Fruit fly (Drosophila melanogaster) whole organism, wandering third instar larva: ENCODE data around the gene CG15601.

Experiments
- Abd-B ChIP-seq: fragments of >200 bp; optimal IDR thresholded peaks from 2 replicates; lab custom pipeline; 2017; ENCODE audit warnings: missing biosample characterization, missing genetic modification characterization
- Dif ChIP-seq: fragments of 200-275, 200-300 bp; sonication (Bioruptor generic); optimal IDR thresholded peaks from 2 replicates; lab custom pipeline; 2018; ENCODE audit warnings: missing biosample characterization, missing genetic modification characterization; ENCODE audit not compliant: partially characterized antibody
- GATAd ChIP-seq: sonication (Bioruptor generic); optimal IDR thresholded peaks from 2 replicates; lab custom pipeline; 2016; ENCODE audit warnings: missing biosample characterization, missing genetic modification characterization
- Hr78 ChIP-seq: fragments of >200 bp; optimal IDR thresholded peaks from 2 replicates; lab custom pipeline; 2017; ENCODE audit warnings: missing biosample characterization, missing genetic modification characterization
- Rel ChIP-seq, 2 experiments: fragments of 200-800 bp; sonication (Bioruptor generic) in 1 of 2; optimal IDR thresholded peaks; 2 replicates in 1 of 2; 3 replicates in 1 of 2; lab custom pipeline; 2016 to 2019; ENCODE audit warnings: mild to moderate bottlenecking in 2 of 2, missing biosample characterization in 2 of 2, missing genetic modification characterization in 2 of 2, moderate library complexity in 1 of 2
- dsf ChIP-seq: sonication (Bioruptor generic); optimal IDR thresholded peaks from 2 replicates; lab custom pipeline; 2016; ENCODE audit warnings: missing biosample characterization, missing genetic modification characterization, borderline replicate concordance
- sv ChIP-seq: fragments of 200-800 bp; sonication (Bioruptor generic); optimal IDR thresholded peaks from 3 replicates; lab custom pipeline; 2016; ENCODE audit warnings: missing biosample characterization, missing genetic modification characterization
- tai ChIP-seq: sonication (Bioruptor generic); optimal IDR thresholded peaks from 2 replicates; lab custom pipeline; 2016; ENCODE audit warnings: missing biosample characterization, missing genetic modification characterization
- usp ChIP-seq: fragments of >200 bp; optimal IDR thresholded peaks from 2 replicates; lab custom pipeline; 2017; ENCODE audit warnings: missing biosample characterization, missing genetic modification characterization

DNA sequence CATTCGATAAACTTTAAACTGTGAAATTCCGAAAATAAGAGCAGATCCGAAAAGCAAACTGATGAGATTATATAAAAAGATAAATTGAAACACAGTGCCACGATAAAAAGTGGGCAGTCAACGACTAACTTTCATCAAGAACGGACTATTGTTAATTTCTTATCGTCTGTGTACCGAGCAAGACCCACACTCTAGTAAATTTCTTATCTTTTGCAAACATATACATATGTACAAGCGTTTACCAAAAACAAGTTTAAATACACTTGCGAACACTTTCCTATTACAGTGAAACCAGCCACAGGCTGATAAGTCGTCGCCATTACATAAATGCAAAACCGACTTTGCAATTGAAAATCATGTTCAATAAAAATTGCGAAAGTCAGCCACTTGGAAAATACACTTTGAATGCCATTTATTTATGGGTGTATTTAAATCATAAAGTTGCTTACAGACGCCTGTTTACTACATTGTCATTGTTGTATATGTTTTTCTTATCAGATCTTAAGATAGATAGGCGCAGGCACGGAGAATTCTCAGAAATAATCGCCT, 48.3 kb downstream of the CG15601 start:
- no peak for TF ChIP-seq Rel (GFP tag; optimal IDR thresholded peaks at IDR 0.05; lab: Kevin White, UChicago)
- TF ChIP-seq Rel (tag; optimal IDR thresholded peaks at IDR 0.05; lab: Kevin White, UChicago) = no peak
- TF ChIP-seq dsf = no peak
- no peak for TF ChIP-seq usp (GFP tag; lab: Kevin White, UChicago)
- TF ChIP-seq Hr78 (GFP tag; lab: Kevin White, UChicago) = no peak
- no peak for TF ChIP-seq tai (GFP tag; lab: Kevin White, UChicago)
- no peak for TF ChIP-seq Dif
- TF ChIP-seq Abd-B = no peak
- no peak for TF ChIP-seq sv (GFP tag; lab: Kevin White, UChicago)
- TF ChIP-seq GATAd (GFP tag; lab: Kevin White, UChicago) = no peak
